Worm (Caenorhabditis elegans) whole organism, L3 larva: ENCODE measurements around the gene B0302.2.

Source experiments
- R02D3.7 ChIP-seq: fragments of 150-350 bp; optimal IDR thresholded peaks from 2 replicates; lab custom pipeline; 2014; ENCODE audit warnings: missing biosample characterization, missing genetic modification characterization
- ZK546.5 ChIP-seq: sonication (generic microtip); optimal IDR thresholded peaks from 2 replicates; lab custom pipeline; 2017; ENCODE audit warnings: missing biosample characterization, missing genetic modification characterization
- aly-2 ChIP-seq: fragments of 150-350 bp; optimal IDR thresholded peaks from 2 replicates; lab custom pipeline; 2014; ENCODE audit warnings: missing biosample characterization, missing genetic modification characterization
- ama-1 ChIP-seq: fragments of 150-350 bp; optimal IDR thresholded peaks from 2 replicates; lab custom pipeline; 2018
- ceh-16 ChIP-seq: sonication (generic microtip); optimal IDR thresholded peaks from 2 replicates; lab custom pipeline; 2017; ENCODE audit warnings: missing biosample characterization, missing genetic modification characterization
- ceh-28 ChIP-seq: fragments of 150-350 bp; optimal IDR thresholded peaks from 2 replicates; lab custom pipeline; 2014; ENCODE audit warnings: missing biosample characterization, missing genetic modification reagents, missing genetic modification characterization
- ceh-82 ChIP-seq: fragments of 150-350 bp; optimal IDR thresholded peaks from 2 replicates; lab custom pipeline; 2014; ENCODE audit warnings: missing biosample characterization, missing genetic modification characterization
- ceh-9 ChIP-seq: sonication (generic microtip); optimal IDR thresholded peaks from 2 replicates; lab custom pipeline; 2018; ENCODE audit warnings: missing biosample characterization, missing genetic modification characterization
- daf-12 ChIP-seq: fragments of 150-350 bp; optimal IDR thresholded peaks from 2 replicates; lab custom pipeline; 2014; ENCODE audit warnings: missing biosample characterization, missing genetic modification reagents, missing genetic modification characterization
- egl-27 ChIP-seq: sonication (generic microtip); optimal IDR thresholded peaks from 4 replicates; lab custom pipeline; 2017; ENCODE audit warnings: missing biosample characterization, missing genetic modification reagents, missing genetic modification characterization
- egl-5 ChIP-seq: fragments of 150-350 bp; optimal IDR thresholded peaks from 2 replicates; lab custom pipeline; 2017; ENCODE audit warnings: missing biosample characterization, missing genetic modification reagents, missing genetic modification characterization, inconsistent platforms
- elt-1 ChIP-seq: fragments of 150-350 bp; optimal IDR thresholded peaks from 2 replicates; lab custom pipeline; 2014; ENCODE audit warnings: missing biosample characterization, missing genetic modification characterization
- elt-2 ChIP-seq: sonication (generic microtip); optimal IDR thresholded peaks from 2 replicates; lab custom pipeline; 2016; ENCODE audit warnings: missing genetic modification reagents, mild to moderate bottlenecking, missing genetic modification characterization, missing compliant biosample characterization
- elt-3 ChIP-seq, 3 experiments: fragments of 150-350 bp in 1 of 3; sonication (generic microtip) in 2 of 3; optimal IDR thresholded peaks; 2 replicates in 2 of 3; 4 replicates in 1 of 3; lab custom pipeline; 2014 to 2017; ENCODE audit warnings: missing biosample characterization in 3 of 3, missing genetic modification characterization in 3 of 3
- eor-1 ChIP-seq, 2 experiments: fragments of 150-350 bp; optimal IDR thresholded peaks; 2 replicates each; lab custom pipeline; 2014 to 2018; ENCODE audit warnings: missing biosample characterization in 2 of 2, missing genetic modification characterization in 2 of 2
- fkh-10 ChIP-seq: sonication (generic microtip); optimal IDR thresholded peaks from 2 replicates; lab custom pipeline; 2017; ENCODE audit warnings: missing biosample characterization, missing genetic modification reagents, missing genetic modification characterization
- fkh-2 ChIP-seq: fragments of 150-350 bp; optimal IDR thresholded peaks from 2 replicates; lab custom pipeline; 2014; ENCODE audit warnings: missing biosample characterization, missing genetic modification reagents, missing genetic modification characterization
- fos-1 ChIP-seq: fragments of 150-350 bp; optimal IDR thresholded peaks from 2 replicates; lab custom pipeline; 2014; ENCODE audit warnings: missing biosample characterization, missing genetic modification characterization
- hmg-11 ChIP-seq: sonication (generic microtip); optimal IDR thresholded peaks from 2 replicates; lab custom pipeline; 2016; ENCODE audit warnings: missing genetic modification characterization, missing compliant biosample characterization
- jun-1 ChIP-seq: fragments of 150-350 bp; optimal IDR thresholded peaks from 2 replicates; lab custom pipeline; 2014; ENCODE audit warnings: missing biosample characterization, missing genetic modification reagents, missing genetic modification characterization
- lin-15B ChIP-seq: fragments of 150-350 bp; optimal IDR thresholded peaks from 2 replicates; lab custom pipeline; 2014; ENCODE audit warnings: missing biosample characterization, missing genetic modification characterization
- lin-39 ChIP-seq: fragments of 150-350 bp; optimal IDR thresholded peaks from 2 replicates; lab custom pipeline; 2018; ENCODE audit warnings: missing biosample characterization, missing genetic modification reagents, missing genetic modification characterization
- lsy-12 ChIP-seq: sonication (generic microtip); optimal IDR thresholded peaks from 2 replicates; lab custom pipeline; 2016; ENCODE audit warnings: mild to moderate bottlenecking, missing genetic modification characterization, missing compliant biosample characterization
- mdl-1 ChIP-seq: fragments of 150-350 bp; optimal IDR thresholded peaks from 2 replicates; lab custom pipeline; 2014; ENCODE audit warnings: missing biosample characterization, missing genetic modification characterization
- mml-1 ChIP-seq: fragments of 150-350 bp; sonication (generic microtip); optimal IDR thresholded peaks from 3 replicates; lab custom pipeline; 2014; ENCODE audit warnings: missing biosample characterization, missing genetic modification characterization
- nfya-1 ChIP-seq: sonication (generic microtip); optimal IDR thresholded peaks from 2 replicates; lab custom pipeline; 2017; ENCODE audit warnings: missing genetic modification characterization, mild to moderate bottlenecking, missing compliant biosample characterization, antibody characterized with exemption, moderate library complexity; ENCODE audit not compliant: insufficient read depth
- nhr-11 ChIP-seq: fragments of 150-350 bp; optimal IDR thresholded peaks from 2 replicates; lab custom pipeline; 2014; ENCODE audit warnings: missing biosample characterization, missing genetic modification characterization
- nhr-12 ChIP-seq: fragments of 150-350 bp; optimal IDR thresholded peaks from 2 replicates; lab custom pipeline; 2014; ENCODE audit warnings: missing biosample characterization, missing genetic modification characterization
- nhr-23 ChIP-seq: fragments of 150-350 bp; optimal IDR thresholded peaks from 2 replicates; lab custom pipeline; 2014; ENCODE audit warnings: missing biosample characterization, missing genetic modification reagents, missing genetic modification characterization
- nhr-237 ChIP-seq: fragments of 150-350 bp; optimal IDR thresholded peaks from 2 replicates; lab custom pipeline; 2014; ENCODE audit warnings: missing biosample characterization, missing genetic modification characterization
- nhr-25 ChIP-seq: sonication (generic microtip); optimal IDR thresholded peaks from 2 replicates; lab custom pipeline; 2017; ENCODE audit warnings: missing biosample characterization, missing genetic modification characterization
- nhr-28 ChIP-seq: fragments of 150-350 bp; optimal IDR thresholded peaks from 2 replicates; lab custom pipeline; 2014; ENCODE audit warnings: missing biosample characterization, missing genetic modification characterization
- nhr-43 ChIP-seq: sonication (generic microtip); optimal IDR thresholded peaks from 2 replicates; lab custom pipeline; 2016; ENCODE audit warnings: mild to moderate bottlenecking, missing genetic modification characterization, missing compliant biosample characterization; ENCODE audit not compliant: poor library complexity, severe bottlenecking
- nhr-67 ChIP-seq: fragments of 150-350 bp; optimal IDR thresholded peaks from 2 replicates; lab custom pipeline; 2014; ENCODE audit warnings: missing biosample characterization, missing genetic modification characterization
- nhr-76 ChIP-seq: fragments of 150-350 bp; sonication (generic microtip); optimal IDR thresholded peaks from 5 replicates; lab custom pipeline; 2014; ENCODE audit warnings: missing biosample characterization, missing genetic modification characterization
- nhr-77 ChIP-seq: fragments of 150-350 bp; optimal IDR thresholded peaks from 2 replicates; lab custom pipeline; 2014; ENCODE audit warnings: missing biosample characterization, missing genetic modification characterization
- pha-4 ChIP-seq: fragments of 150-350 bp; optimal IDR thresholded peaks from 2 replicates; lab custom pipeline; 2014; ENCODE audit warnings: missing biosample characterization, missing genetic modification reagents, missing genetic modification characterization
- pqm-1 ChIP-seq: fragments of 150-350 bp; optimal IDR thresholded peaks from 2 replicates; lab custom pipeline; 2017; ENCODE audit warnings: missing biosample characterization, missing genetic modification characterization, inconsistent platforms
- sea-2 ChIP-seq: fragments of 150-350 bp; sonication (generic microtip); optimal IDR thresholded peaks from 4 replicates; lab custom pipeline; 2014; ENCODE audit warnings: missing biosample characterization, missing genetic modification reagents, missing genetic modification characterization
- skn-1 ChIP-seq: fragments of 150-350 bp; optimal IDR thresholded peaks from 2 replicates; lab custom pipeline; 2014; ENCODE audit warnings: missing biosample characterization, missing genetic modification characterization
- snpc-4 ChIP-seq: fragments of 150-350 bp; optimal IDR thresholded peaks from 2 replicates; lab custom pipeline; 2014; ENCODE audit warnings: missing biosample characterization, missing genetic modification characterization
- tbx-2 ChIP-seq: sonication (generic microtip); optimal IDR thresholded peaks from 2 replicates; lab custom pipeline; 2016; ENCODE audit warnings: mild to moderate bottlenecking, missing genetic modification characterization, missing compliant biosample characterization
- unc-39 ChIP-seq: sonication (generic microtip); optimal IDR thresholded peaks from 4 replicates; lab custom pipeline; 2017; ENCODE audit warnings: missing biosample characterization, missing genetic modification characterization
- unc-62 ChIP-seq: fragments of 150-350 bp; sonication (generic microtip); optimal IDR thresholded peaks from 4 replicates; lab custom pipeline; 2014; ENCODE audit warnings: missing biosample characterization, missing genetic modification reagents, missing genetic modification characterization
- zag-1 ChIP-seq: fragments of 150-350 bp; optimal IDR thresholded peaks from 2 replicates; lab custom pipeline; 2014; ENCODE audit warnings: missing biosample characterization, missing genetic modification characterization
- ztf-11 ChIP-seq: fragments of 150-350 bp; optimal IDR thresholded peaks from 2 replicates; lab custom pipeline; 2014; ENCODE audit warnings: missing biosample characterization, missing genetic modification characterization
- ztf-4 ChIP-seq: fragments of 150-350 bp; optimal IDR thresholded peaks from 2 replicates; lab custom pipeline; 2014; ENCODE audit warnings: missing biosample characterization, missing genetic modification characterization

B0302.2 gene

DNA sequence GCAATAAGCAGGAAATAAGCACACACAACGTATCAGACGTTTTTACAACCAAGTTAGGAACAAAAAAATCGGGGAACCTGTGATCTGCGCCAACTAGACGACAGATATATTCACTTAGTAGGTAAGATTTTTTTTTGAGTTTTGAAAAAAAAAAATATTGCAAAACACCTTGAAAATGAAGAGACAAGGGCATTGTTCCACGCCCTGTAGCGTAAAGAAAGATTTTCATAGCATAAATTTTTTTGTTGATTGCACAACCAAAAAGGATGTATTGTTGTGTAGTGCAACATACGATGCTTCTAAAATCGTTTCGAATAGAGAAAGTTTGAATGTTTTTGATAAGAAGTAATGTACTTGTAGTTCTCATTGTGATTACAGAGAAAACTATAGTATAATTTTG, 1.8 kb downstream of the B0302.2 start:
- TF ChIP-seq nhr-67 (tag; lab: Kevin White, UChicago), result no peak
- TF ChIP-seq skn-1 (tag; lab: Kevin White, UChicago), result no peak
- TF ChIP-seq jun-1 (tag; lab: Kevin White, UChicago), result no peak
- TF ChIP-seq nhr-23 (tag; lab: Kevin White, UChicago), result no peak
- no peak for TF ChIP-seq ceh-9 (tag; lab: Kevin White, UChicago)
- no peak for TF ChIP-seq daf-12 (tag; lab: Kevin White, UChicago)
- TF ChIP-seq fkh-2 (tag; lab: Kevin White, UChicago), result no peak
- no peak for TF ChIP-seq nhr-77
- TF ChIP-seq ztf-4 (tag; lab: Kevin White, UChicago), result no peak
- TF ChIP-seq nhr-12 (tag; lab: Kevin White, UChicago), result no peak
- TF ChIP-seq unc-39 (tag; lab: Kevin White, UChicago), result no peak
- no peak for TF ChIP-seq aly-2 (tag; lab: Kevin White, UChicago)
- no peak for TF ChIP-seq nfya-1 (tag; lab: Kevin White, UChicago)
- TF ChIP-seq mdl-1, result no peak
- TF ChIP-seq nhr-237 (tag; lab: Kevin White, UChicago), result no peak
- TF ChIP-seq nhr-76, result no peak
- TF ChIP-seq fos-1, result no peak
- TF ChIP-seq sea-2 (GFP tag; lab: Kevin White, UChicago), result no peak
- no peak for TF ChIP-seq egl-27 (tag; lab: Kevin White, UChicago)
- no peak for TF ChIP-seq ztf-11 (tag; lab: Kevin White, UChicago)

DNA sequence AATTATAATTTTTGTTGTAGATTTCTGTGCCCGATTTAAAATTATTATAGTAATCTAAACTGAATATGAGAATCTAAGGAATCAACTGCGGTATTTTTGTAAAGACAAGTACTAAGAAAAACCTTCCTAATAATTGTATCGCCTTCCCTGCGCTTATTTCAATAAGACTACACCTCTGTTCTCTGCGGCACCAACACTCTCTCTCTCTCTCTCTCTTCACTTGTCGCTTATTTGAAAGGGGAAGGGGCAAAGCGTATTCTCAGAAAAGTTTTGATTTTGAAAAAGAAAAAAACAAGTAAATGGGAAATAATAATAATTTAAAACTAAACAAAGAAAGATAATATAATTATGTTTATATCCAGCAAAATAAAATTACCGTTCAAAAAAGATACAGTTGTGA, 2.9 kb downstream of the B0302.2 start:
- TF ChIP-seq ceh-28 (tag; lab: Kevin White, UChicago) (peak; percentile 59), skn-1 (tag; lab: Kevin White, UChicago) (peak; percentile 50), zag-1 (tag; lab: Kevin White, UChicago) (no peak), egl-5 (tag; lab: Kevin White, UChicago) (no peak), snpc-4 (tag; lab: Kevin White, UChicago) (peak; percentile 75), nhr-25 (tag; lab: Kevin White, UChicago) (peak; percentile 61), nhr-12 (tag; lab: Kevin White, UChicago) (no peak), nhr-43 (tag; lab: Kevin White, UChicago) (no peak), lin-39 (tag; lab: Kevin White, UChicago) (peak; percentile 30), sea-2 (GFP tag; lab: Kevin White, UChicago) (no peak), egl-27 (tag; lab: Kevin White, UChicago) (no peak), mml-1 (no peak), unc-62 (GFP tag; lab: Kevin White, UChicago) (no peak), ceh-9 (tag; lab: Kevin White, UChicago) (no peak), unc-39 (tag; lab: Kevin White, UChicago) (no peak), elt-3 (tag; optimal IDR thresholded peaks at IDR 0.05; lab: Kevin White, UChicago) (no peak), aly-2 (tag; lab: Kevin White, UChicago) (no peak), nhr-11 (tag; lab: Kevin White, UChicago) (no peak), nhr-23 (tag; lab: Kevin White, UChicago) (peak; percentile 71), fos-1 (no peak), daf-12 (tag; lab: Kevin White, UChicago) (no peak), lsy-12 (tag; lab: Kevin White, UChicago) (no peak), nhr-77 (peak; percentile 91), fkh-10 (GFP tag; lab: Kevin White, UChicago) (no peak), nhr-237 (tag; lab: Kevin White, UChicago) (no peak), mdl-1 (no peak), eor-1 (tag; optimal IDR thresholded peaks at IDR 0.05; lab: Kevin White, UChicago) (no peak), jun-1 (tag; lab: Kevin White, UChicago) (peak; percentile 76), nhr-67 (tag; lab: Kevin White, UChicago) (no peak), tbx-2 (tag; lab: Kevin White, UChicago) (peak; percentile 56), fkh-2 (tag; lab: Kevin White, UChicago) (no peak), nhr-28 (tag; lab: Kevin White, UChicago) (no peak), elt-2 (peak; percentile 31), lin-15B (tag; lab: Kevin White, UChicago) (peak; percentile 0), elt-1 (tag; lab: Kevin White, UChicago) (no peak), R02D3.7 (tag; lab: Kevin White, UChicago) (peak; percentile 46), ztf-11 (tag; lab: Kevin White, UChicago) (no peak), hmg-11 (tag; lab: Kevin White, UChicago) (no peak), ztf-4 (tag; lab: Kevin White, UChicago) (no peak), nfya-1 (tag; lab: Kevin White, UChicago) (peak; percentile 61), ama-1 (lab: Kevin White, UChicago) (no peak), pha-4 (peak; percentile 79), ZK546.5 (tag; lab: Kevin White, UChicago) (no peak), ceh-82 (tag; lab: Kevin White, UChicago) (peak; percentile 34), ceh-16 (tag; lab: Kevin White, UChicago) (no peak), nhr-76 (no peak), pqm-1 (tag; lab: Kevin White, UChicago) (peak; percentile 19)
